Worm (Caenorhabditis elegans) whole organism, L4 larva: ENCODE data around the gene bli-2.

ENCODE experiments used
- F26F4.8 ChIP-seq: fragments of 200-800 bp; sonication (Bioruptor generic); conservative IDR thresholded peaks from 2 replicates; pipeline ENCODE4 v1.3.6; 2022; ENCODE audit warnings: missing genetic modification characterization, missing compliant biosample characterization
- F37D6.2 ChIP-seq: sonication (generic microtip); optimal IDR thresholded peaks from 2 replicates; lab custom pipeline; 2016; ENCODE audit warnings: mild to moderate bottlenecking, missing genetic modification characterization, missing compliant biosample characterization
- F44E2.7 ChIP-seq: fragments of 200-800 bp; sonication (Bioruptor generic); IDR thresholded peaks from 2 replicates; pipeline ENCODE4 v2.1.2; 2022; ENCODE audit warnings: missing genetic modification characterization, missing compliant biosample characterization
- F49E8.2 ChIP-seq: sonication (generic microtip); optimal IDR thresholded peaks from 2 replicates; lab custom pipeline; 2016; ENCODE audit warnings: missing compliant biosample characterization, mild to moderate bottlenecking, missing genetic modification characterization, borderline replicate concordance
- R02D3.7 ChIP-seq: fragments of 150-350 bp; sonication (generic microtip); optimal IDR thresholded peaks from 3 replicates; lab custom pipeline; 2014; ENCODE audit warnings: missing biosample characterization, missing genetic modification characterization
- T26A8.4 ChIP-seq: fragments of 200-800 bp; sonication (Bioruptor generic); IDR thresholded peaks from 2 replicates; pipeline ENCODE4 v1.3.6; 2022; ENCODE audit warnings: missing genetic modification characterization, missing compliant biosample characterization
- Y105C5A.15 ChIP-seq: fragments of 200-800 bp; sonication (Bioruptor generic); IDR thresholded peaks from 2 replicates; pipeline ENCODE4 v1.3.6; 2022; ENCODE audit warnings: missing genetic modification characterization, missing compliant biosample characterization
- Y48G9A.11 ChIP-seq: fragments of 200-800 bp; sonication (Bioruptor generic); IDR thresholded peaks from 2 replicates; pipeline ENCODE4 v1.3.6; 2022; ENCODE audit warnings: missing genetic modification reagents, missing genetic modification characterization, missing compliant biosample characterization
- ZK337.2 ChIP-seq: fragments of 200-800 bp; sonication (Bioruptor generic); IDR thresholded peaks from 2 replicates; pipeline ENCODE4 v1.3.6; 2022; ENCODE audit warnings: missing genetic modification reagents, missing genetic modification characterization, missing compliant biosample characterization
- ZK546.5 ChIP-seq, 2 experiments: sonication (generic microtip); optimal IDR thresholded peaks; 2 replicates each; lab custom pipeline; 2017; ENCODE audit warnings: missing biosample characterization in 2 of 2, missing genetic modification characterization in 2 of 2
- arid-1 ChIP-seq: fragments of 200-800 bp; sonication (Bioruptor generic); conservative IDR thresholded peaks from 2 replicates; pipeline ENCODE4 v1.3.6; 2022; ENCODE audit warnings: missing genetic modification reagents, missing genetic modification characterization, missing compliant biosample characterization
- ceh-20 ChIP-seq: fragments of 200-800 bp; sonication (Bioruptor generic); IDR thresholded peaks from 2 replicates; pipeline ENCODE4 v1.3.6; 2022; ENCODE audit warnings: missing genetic modification reagents, missing genetic modification characterization, missing compliant biosample characterization
- ceh-44 ChIP-seq: fragments of 200-800 bp; sonication (Bioruptor generic); IDR thresholded peaks from 2 replicates; pipeline ENCODE4 v1.3.6; 2022; ENCODE audit warnings: missing genetic modification reagents, missing genetic modification characterization, missing compliant biosample characterization
- ceh-82 ChIP-seq: sonication (generic microtip); optimal IDR thresholded peaks from 2 replicates; lab custom pipeline; 2017; ENCODE audit warnings: missing biosample characterization, missing genetic modification characterization
- ces-1 ChIP-seq: fragments of 150-350 bp; sonication (generic microtip); optimal IDR thresholded peaks from 4 replicates; lab custom pipeline; 2014; ENCODE audit warnings: missing biosample characterization, missing genetic modification reagents, missing genetic modification characterization
- ctbp-1 ChIP-seq: fragments of 200-800 bp; sonication (Bioruptor generic); IDR thresholded peaks from 2 replicates; pipeline ENCODE4 v1.3.6; 2022; ENCODE audit warnings: missing genetic modification reagents, missing genetic modification characterization, missing compliant biosample characterization
- daf-12 ChIP-seq: fragments of 150-350 bp; optimal IDR thresholded peaks from 2 replicates; lab custom pipeline; 2014; ENCODE audit warnings: missing biosample characterization, missing genetic modification reagents, missing genetic modification characterization
- daf-16 ChIP-seq, 3 experiments: sonication (generic microtip); optimal IDR thresholded peaks; 2 replicates each; lab custom pipeline; 2016 to 2017; ENCODE audit warnings: missing genetic modification characterization in 3 of 3, missing genetic modification reagents in 3 of 3, mild to moderate bottlenecking in 2 of 3, missing compliant biosample characterization in 2 of 3, missing biosample characterization in 1 of 3, moderate library complexity in 1 of 3
- dmd-6 ChIP-seq: fragments of 200-800 bp; sonication (Bioruptor generic); IDR thresholded peaks from 2 replicates; pipeline ENCODE4 v1.3.6; 2022; ENCODE audit warnings: missing genetic modification reagents, missing genetic modification characterization, missing compliant biosample characterization
- dmd-9 ChIP-seq: fragments of 200-800 bp; sonication (Bioruptor generic); IDR thresholded peaks from 2 replicates; pipeline ENCODE4 v1.3.6; 2022; ENCODE audit warnings: missing genetic modification reagents, missing genetic modification characterization, missing compliant biosample characterization
- fkh-10 ChIP-seq: fragments of 150-350 bp; optimal IDR thresholded peaks from 2 replicates; lab custom pipeline; 2014; ENCODE audit warnings: missing biosample characterization, missing genetic modification reagents, missing genetic modification characterization
- fos-1 ChIP-seq: fragments of 150-350 bp; optimal IDR thresholded peaks from 2 replicates; lab custom pipeline; 2014; ENCODE audit warnings: missing biosample characterization, missing genetic modification characterization
- gei-8 ChIP-seq: fragments of 200-800 bp; sonication (Bioruptor generic); optimal IDR thresholded peaks from 2 replicates; lab custom pipeline; 2018; ENCODE audit warnings: mild to moderate bottlenecking, missing genetic modification characterization, missing compliant biosample characterization
- hlh-11 ChIP-seq: fragments of 200-800 bp; sonication (Bioruptor generic); optimal IDR thresholded peaks from 2 replicates; lab custom pipeline; 2018; ENCODE audit warnings: mild to moderate bottlenecking, missing genetic modification characterization, missing compliant biosample characterization
- hmg-1.1 ChIP-seq: fragments of 200-800 bp; sonication (Bioruptor generic); IDR thresholded peaks from 2 replicates; pipeline ENCODE4 v1.3.6; 2022; ENCODE audit warnings: missing genetic modification reagents, missing genetic modification characterization, missing compliant biosample characterization
- jun-1 ChIP-seq: fragments of 150-350 bp; optimal IDR thresholded peaks from 2 replicates; lab custom pipeline; 2014; ENCODE audit warnings: missing biosample characterization, missing genetic modification reagents, missing genetic modification characterization
- lin-1 ChIP-seq: fragments of 200-800 bp; sonication (Bioruptor generic); IDR thresholded peaks from 2 replicates; pipeline ENCODE4 v1.3.6; 2022; ENCODE audit warnings: missing genetic modification reagents, missing genetic modification characterization, missing compliant biosample characterization
- lin-15B ChIP-seq: fragments of 150-350 bp; sonication (generic microtip); optimal IDR thresholded peaks from 3 replicates; lab custom pipeline; 2014; ENCODE audit warnings: missing biosample characterization, missing genetic modification characterization
- lin-29 ChIP-seq: fragments of 200-800 bp; sonication (Bioruptor generic); IDR thresholded peaks from 2 replicates; pipeline ENCODE4 v1.3.6; 2022; ENCODE audit warnings: missing genetic modification reagents, missing genetic modification characterization, missing compliant biosample characterization
- lin-38 ChIP-seq: fragments of 200-800 bp; sonication (Bioruptor generic); IDR thresholded peaks from 2 replicates; pipeline ENCODE4 v1.3.6; 2022; ENCODE audit warnings: missing genetic modification reagents, missing genetic modification characterization, missing compliant biosample characterization
- lin-39 ChIP-seq: fragments of 150-350 bp; optimal IDR thresholded peaks from 2 replicates; lab custom pipeline; 2014; ENCODE audit warnings: missing biosample characterization, missing genetic modification reagents, missing genetic modification characterization
- madf-5 ChIP-seq, 2 experiments: fragments of 200-800 bp; sonication (Bioruptor generic); IDR thresholded peaks; 2 replicates each; pipeline ENCODE4 v1.3.6; 2022; ENCODE audit warnings: missing compliant biosample characterization in 2 of 2, missing genetic modification characterization in 2 of 2
- mdl-1 ChIP-seq, 2 experiments: fragments of 150-350 bp in 1 of 2; sonication (generic microtip) in 1 of 2; optimal IDR thresholded peaks; 2 replicates each; lab custom pipeline; 2014 to 2017; ENCODE audit warnings: missing biosample characterization in 2 of 2, missing genetic modification characterization in 2 of 2
- mdt-29 ChIP-seq: fragments of 200-800 bp; sonication (Bioruptor generic); IDR thresholded peaks from 2 replicates; pipeline ENCODE4 v1.3.6; 2022; ENCODE audit warnings: missing genetic modification reagents, missing genetic modification characterization, missing compliant biosample characterization
- mxl-2 ChIP-seq: fragments of 200-800 bp; sonication (Bioruptor generic); conservative IDR thresholded peaks from 2 replicates; pipeline ENCODE4 v1.3.6; 2022; ENCODE audit warnings: missing genetic modification reagents, missing genetic modification characterization, missing compliant biosample characterization
- mxl-3 ChIP-seq: fragments of 200-800 bp; sonication (Bioruptor generic); optimal IDR thresholded peaks from 2 replicates; lab custom pipeline; 2018; ENCODE audit warnings: mild to moderate bottlenecking, missing genetic modification characterization, missing compliant biosample characterization
- nhr-10 ChIP-seq: fragments of 150-350 bp; optimal IDR thresholded peaks from 2 replicates; lab custom pipeline; 2014; ENCODE audit warnings: missing biosample characterization, missing genetic modification characterization
- nhr-11 ChIP-seq: fragments of 150-350 bp; optimal IDR thresholded peaks from 2 replicates; lab custom pipeline; 2014; ENCODE audit warnings: missing biosample characterization, missing genetic modification characterization
- nhr-28 ChIP-seq: fragments of 150-350 bp; optimal IDR thresholded peaks from 2 replicates; lab custom pipeline; 2014; ENCODE audit warnings: missing biosample characterization, missing genetic modification characterization
- nhr-41 ChIP-seq: fragments of 200-800 bp; sonication (Bioruptor generic); IDR thresholded peaks from 2 replicates; pipeline ENCODE4 v1.3.6; 2022; ENCODE audit warnings: missing genetic modification reagents, missing genetic modification characterization, missing compliant biosample characterization
- nhr-48 ChIP-seq: sonication (generic microtip); optimal IDR thresholded peaks from 2 replicates; lab custom pipeline; 2016; ENCODE audit warnings: mild to moderate bottlenecking, missing genetic modification characterization, missing compliant biosample characterization
- nhr-6 ChIP-seq: fragments of 150-350 bp; optimal IDR thresholded peaks from 2 replicates; lab custom pipeline; 2014; ENCODE audit warnings: missing biosample characterization, missing genetic modification characterization
- pqm-1 ChIP-seq: sonication (generic microtip); optimal IDR thresholded peaks from 2 replicates; lab custom pipeline; 2017; ENCODE audit warnings: missing biosample characterization, missing genetic modification characterization
- saeg-2 ChIP-seq: fragments of 200-800 bp; sonication (Bioruptor generic); IDR thresholded peaks from 2 replicates; pipeline ENCODE4 v1.3.6; 2022; ENCODE audit warnings: missing genetic modification reagents, missing genetic modification characterization, missing compliant biosample characterization
- sdz-12 ChIP-seq: fragments of 200-800 bp; sonication (Bioruptor generic); optimal IDR thresholded peaks from 2 replicates; lab custom pipeline; 2018; ENCODE audit warnings: mild to moderate bottlenecking, missing genetic modification characterization, missing compliant biosample characterization
- set-16 ChIP-seq: fragments of 200-800 bp; sonication (Bioruptor generic); IDR thresholded peaks from 2 replicates; pipeline ENCODE4 v1.3.6; 2022; ENCODE audit warnings: missing genetic modification reagents, missing genetic modification characterization, missing compliant biosample characterization
- tag-97 ChIP-seq: fragments of 200-800 bp; sonication (Bioruptor generic); IDR thresholded peaks from 2 replicates; pipeline ENCODE4 v1.3.6; 2022; ENCODE audit warnings: missing genetic modification characterization, missing compliant biosample characterization
- tra-1 ChIP-seq: fragments of 200-800 bp; sonication (Bioruptor generic); IDR thresholded peaks from 2 replicates; pipeline ENCODE4 v1.3.6; 2022; ENCODE audit warnings: missing genetic modification reagents, missing genetic modification characterization, missing compliant biosample characterization
- unc-39 ChIP-seq: sonication (generic microtip); optimal IDR thresholded peaks from 2 replicates; lab custom pipeline; 2017; ENCODE audit warnings: missing biosample characterization, missing genetic modification characterization
- zip-11 ChIP-seq: fragments of 200-800 bp; sonication (Bioruptor generic); IDR thresholded peaks from 2 replicates; pipeline ENCODE4 v1.3.6; 2022; ENCODE audit warnings: missing genetic modification characterization, missing compliant biosample characterization
- zip-2 ChIP-seq: fragments of 150-350 bp; optimal IDR thresholded peaks from 2 replicates; lab custom pipeline; 2014; ENCODE audit warnings: missing biosample characterization, missing genetic modification characterization
- ztf-7 ChIP-seq: fragments of 150-350 bp; optimal IDR thresholded peaks from 2 replicates; lab custom pipeline; 2014; ENCODE audit warnings: missing biosample characterization, missing genetic modification characterization

bli-2 gene

ce11 chrII:5605538-5605945 lies 46.7 kb downstream of the bli-2 start (continued):
- TF ChIP-seq gei-8 (GFP tag; lab: Kevin White, UChicago) (no peak), daf-12 (no peak), lin-15B (tag; lab: Kevin White, UChicago) (no peak), zip-2 (tag; lab: Kevin White, UChicago) (no peak), F44E2.7 (GFP tag; lab: Robert Waterston, UW) (no peak), set-16 (GFP tag; lab: Robert Waterston, UW) (no peak), nhr-48 (peak; percentile 91), nhr-11 (tag; lab: Kevin White, UChicago) (no peak), nhr-10 (peak; percentile 86), lin-39 (tag; lab: Kevin White, UChicago) (no peak), fos-1 (tag; lab: Kevin White, UChicago) (no peak), mxl-2 (no peak), mdl-1 (tag; optimal IDR thresholded peaks at IDR 0.05; lab: Kevin White, UChicago) (peak; percentile 27 to 84), fkh-10 (GFP tag; lab: Kevin White, UChicago) (no peak), ces-1 (no peak), F37D6.2 (tag; lab: Kevin White, UChicago) (no peak), ceh-20 (GFP tag; lab: Robert Waterston, UW) (no peak), ztf-7 (tag; lab: Kevin White, UChicago) (no peak), nhr-28 (tag; lab: Kevin White, UChicago) (peak; percentile 93), hmg-1.1 (no peak), arid-1 (GFP tag; lab: Robert Waterston, UW) (no peak), mdt-29 (no peak), daf-16 (GFP tag; optimal IDR thresholded peaks at IDR 0.05; lab: Kevin White, UChicago) (no peak), daf-16 (tag; optimal IDR thresholded peaks at IDR 0.05; lab: Kevin White, UChicago) (peak; percentile 60), ceh-44 (GFP tag; lab: Robert Waterston, UW) (no peak), dmd-6 (peak; percentile 63), R02D3.7 (tag; lab: Kevin White, UChicago) (no peak), zip-11 (no peak), T26A8.4 (GFP tag; lab: Robert Waterston, UW) (no peak), tra-1 (0 out of 2 replicates have a peak, but pooled peaks have one; percentile 5), F49E8.2 (no peak), nhr-41 (GFP tag; lab: Robert Waterston, UW) (no peak), Y105C5A.15 (no peak), ceh-82 (no peak), unc-39 (no peak), lin-1 (no peak), Y48G9A.11 (GFP tag; lab: Robert Waterston, UW) (no peak), hlh-11 (tag; lab: Kevin White, UChicago) (peak; percentile 90), mxl-3 (GFP tag; lab: Kevin White, UChicago) (peak; percentile 58), F26F4.8 (GFP tag; lab: Robert Waterston, UW) (no peak), ZK546.5 (tag; optimal IDR thresholded peaks at IDR 0.05; lab: Kevin White, UChicago) (no peak), saeg-2 (GFP tag; lab: Robert Waterston, UW) (no peak), nhr-6 (tag; lab: Kevin White, UChicago) (peak; percentile 47), tag-97 (GFP tag; lab: Robert Waterston, UW) (no peak), ctbp-1 (GFP tag; lab: Robert Waterston, UW) (no peak), sdz-12 (GFP tag; lab: Kevin White, UChicago) (no peak), jun-1 (tag; lab: Kevin White, UChicago) (no peak), madf-5 (GFP tag; IDR thresholded peaks at IDR 0.05; lab: Robert Waterston, UW) (no peak), pqm-1 (peak; percentile 62), lin-38 (GFP tag; lab: Robert Waterston, UW) (no peak), dmd-9 (no peak), ZK337.2 (GFP tag; lab: Robert Waterston, UW) (no peak), lin-29 (GFP tag; lab: Robert Waterston, UW) (no peak)
